Worm (Caenorhabditis elegans): ENCODE measurements around the gene eri-12.

- TF ChIP-seq him-1 (tag; optimal IDR thresholded peaks at IDR 0.05) (no peak), dao-5 (tag; optimal IDR thresholded peaks at IDR 0.05) (no peak), W03F9.2 (tag; optimal IDR thresholded peaks at IDR 0.05) (no peak)
Measured at ce11 chrIV:12193338-12193737, 36.7 kb downstream of the eri-12 start.
